Worm (Caenorhabditis elegans) whole organism, L4 larva: ENCODE data around the gene K10D6.4.
A peak's percentile ranks its signal among the peaks of the same experiment; 100 is the strongest.

Experiments
- F37D6.2 ChIP-seq: sonication (generic microtip); optimal IDR thresholded peaks from 2 replicates; lab custom pipeline; 2016; ENCODE audit warnings: mild to moderate bottlenecking, missing genetic modification characterization, missing compliant biosample characterization
- T26A8.4 ChIP-seq: fragments of 200-800 bp; sonication (Bioruptor generic); IDR thresholded peaks from 2 replicates; pipeline ENCODE4 v1.3.6; 2022; ENCODE audit warnings: missing genetic modification characterization, missing compliant biosample characterization
- aha-1 ChIP-seq: fragments of 150-350 bp; peaks from one replicate; lab custom pipeline; 2014; ENCODE audit warnings: missing biosample characterization, missing genetic modification characterization
- ama-1 ChIP-seq: fragments of 150-350 bp; optimal IDR thresholded peaks from 2 replicates; lab custom pipeline; 2014; ENCODE audit warnings: inconsistent platforms, mixed read lengths
- daf-12 ChIP-seq: fragments of 150-350 bp; optimal IDR thresholded peaks from 2 replicates; lab custom pipeline; 2014; ENCODE audit warnings: missing biosample characterization, missing genetic modification reagents, missing genetic modification characterization
- daf-16 ChIP-seq, 3 experiments: sonication (generic microtip); optimal IDR thresholded peaks; 2 replicates each; lab custom pipeline; 2016 to 2017; ENCODE audit warnings: missing genetic modification characterization in 3 of 3, missing genetic modification reagents in 3 of 3, mild to moderate bottlenecking in 2 of 3, missing compliant biosample characterization in 2 of 3, missing biosample characterization in 1 of 3, moderate library complexity in 1 of 3
- dmd-9 ChIP-seq: fragments of 200-800 bp; sonication (Bioruptor generic); IDR thresholded peaks from 2 replicates; pipeline ENCODE4 v1.3.6; 2022; ENCODE audit warnings: missing genetic modification reagents, missing genetic modification characterization, missing compliant biosample characterization
- dpl-1 ChIP-seq: fragments of 150-350 bp; optimal IDR thresholded peaks from 2 replicates; lab custom pipeline; 2014; ENCODE audit warnings: missing biosample characterization, missing genetic modification reagents, missing genetic modification characterization
- dve-1 ChIP-seq: sonication (generic microtip); optimal IDR thresholded peaks from 2 replicates; lab custom pipeline; 2017; ENCODE audit warnings: antibody characterized with exemption, mild to moderate bottlenecking, missing genetic modification characterization, missing compliant biosample characterization; ENCODE audit not compliant: insufficient read depth
- egl-43 ChIP-seq: fragments of 200-800 bp; sonication (Bioruptor generic); IDR thresholded peaks from 2 replicates; pipeline ENCODE4 v1.3.6; 2022; ENCODE audit warnings: missing genetic modification reagents, missing genetic modification characterization, missing compliant biosample characterization
- hif-1 ChIP-seq, 2 experiments: sonication (generic microtip); optimal IDR thresholded peaks; 2 replicates each; lab custom pipeline; 2016 to 2017; ENCODE audit warnings: missing compliant biosample characterization in 2 of 2, missing genetic modification characterization in 2 of 2, missing genetic modification reagents in 2 of 2, missing genotype in 2 of 2, mild to moderate bottlenecking in 1 of 2
- hlh-30 ChIP-seq: sonication (generic microtip); optimal IDR thresholded peaks from 2 replicates; lab custom pipeline; 2017; ENCODE audit warnings: antibody characterized with exemption, mild to moderate bottlenecking, missing genetic modification characterization, missing compliant biosample characterization; ENCODE audit not compliant: insufficient read depth
- jun-1 ChIP-seq: fragments of 150-350 bp; optimal IDR thresholded peaks from 2 replicates; lab custom pipeline; 2014; ENCODE audit warnings: missing biosample characterization, missing genetic modification reagents, missing genetic modification characterization
- madf-5 ChIP-seq, 2 experiments: fragments of 200-800 bp; sonication (Bioruptor generic); IDR thresholded peaks; 2 replicates each; pipeline ENCODE4 v1.3.6; 2022; ENCODE audit warnings: missing compliant biosample characterization in 2 of 2, missing genetic modification characterization in 2 of 2
- mep-1 ChIP-seq: fragments of 150-350 bp; sonication (generic microtip); optimal IDR thresholded peaks from 3 replicates; lab custom pipeline; 2014; ENCODE audit warnings: missing biosample characterization, missing genetic modification characterization
- mxl-3 ChIP-seq: fragments of 200-800 bp; sonication (Bioruptor generic); optimal IDR thresholded peaks from 2 replicates; lab custom pipeline; 2018; ENCODE audit warnings: mild to moderate bottlenecking, missing genetic modification characterization, missing compliant biosample characterization
- nhr-25 ChIP-seq: sonication (generic microtip); optimal IDR thresholded peaks from 2 replicates; lab custom pipeline; 2017; ENCODE audit warnings: missing genetic modification characterization, mild to moderate bottlenecking, missing compliant biosample characterization, antibody characterized with exemption, moderate library complexity, borderline replicate concordance; ENCODE audit not compliant: insufficient read depth
- nhr-28 ChIP-seq: fragments of 150-350 bp; optimal IDR thresholded peaks from 2 replicates; lab custom pipeline; 2014; ENCODE audit warnings: missing biosample characterization, missing genetic modification characterization
- nhr-48 ChIP-seq: sonication (generic microtip); optimal IDR thresholded peaks from 2 replicates; lab custom pipeline; 2016; ENCODE audit warnings: mild to moderate bottlenecking, missing genetic modification characterization, missing compliant biosample characterization
- nhr-77 ChIP-seq: fragments of 150-350 bp; optimal IDR thresholded peaks from 2 replicates; lab custom pipeline; 2014; ENCODE audit warnings: missing biosample characterization, missing genetic modification characterization
- skn-1 ChIP-seq: fragments of 150-350 bp; optimal IDR thresholded peaks from 2 replicates; lab custom pipeline; 2014; ENCODE audit warnings: missing biosample characterization, missing genetic modification characterization
- snpc-4 ChIP-seq: fragments of 150-350 bp; optimal IDR thresholded peaks from 2 replicates; lab custom pipeline; 2014; ENCODE audit warnings: missing biosample characterization, missing genetic modification characterization
- tag-97 ChIP-seq: fragments of 200-800 bp; sonication (Bioruptor generic); IDR thresholded peaks from 2 replicates; pipeline ENCODE4 v1.3.6; 2022; ENCODE audit warnings: missing genetic modification characterization, missing compliant biosample characterization
- unc-62 ChIP-seq, 3 experiments: fragments of 150-350 bp in 1 of 3; sonication (generic microtip); optimal IDR thresholded peaks in 2 of 3; peaks in 1 of 3; 1 replicate in 1 of 3; 2 replicates in 2 of 3; lab custom pipeline; 2014 to 2017; ENCODE audit warnings: missing biosample characterization in 3 of 3, missing genetic modification characterization in 3 of 3, missing genetic modification reagents in 3 of 3, missing genotype in 1 of 3
- zfp-2 ChIP-seq: sonication (generic microtip); optimal IDR thresholded peaks from 2 replicates; lab custom pipeline; 2016; ENCODE audit warnings: mild to moderate bottlenecking, missing genetic modification characterization, missing compliant biosample characterization
- zfp-3 ChIP-seq: fragments of 200-800 bp; sonication (Bioruptor generic); conservative IDR thresholded peaks from 2 replicates; pipeline ENCODE4 v1.3.6; 2022; ENCODE audit warnings: missing genetic modification reagents, missing genetic modification characterization, missing compliant biosample characterization
- zip-2 ChIP-seq: fragments of 150-350 bp; optimal IDR thresholded peaks from 2 replicates; lab custom pipeline; 2014; ENCODE audit warnings: missing biosample characterization, missing genetic modification characterization

The K10D6.4 gene

ce11 chrV:11196109-11196508, 5.6 kb upstream of the K10D6.4 start, which contains the start of gene clc-6:
Gene clc-6, minus strand, starts transcription at chrV:11196209.
- no peak for TF ChIP-seq hif-1 (tag; optimal IDR thresholded peaks at IDR 0.05; lab: Kevin White, UChicago)
- TF ChIP-seq zfp-3 (GFP tag; lab: Robert Waterston, UW), result no peak
- TF ChIP-seq nhr-48, result no peak

DNA sequence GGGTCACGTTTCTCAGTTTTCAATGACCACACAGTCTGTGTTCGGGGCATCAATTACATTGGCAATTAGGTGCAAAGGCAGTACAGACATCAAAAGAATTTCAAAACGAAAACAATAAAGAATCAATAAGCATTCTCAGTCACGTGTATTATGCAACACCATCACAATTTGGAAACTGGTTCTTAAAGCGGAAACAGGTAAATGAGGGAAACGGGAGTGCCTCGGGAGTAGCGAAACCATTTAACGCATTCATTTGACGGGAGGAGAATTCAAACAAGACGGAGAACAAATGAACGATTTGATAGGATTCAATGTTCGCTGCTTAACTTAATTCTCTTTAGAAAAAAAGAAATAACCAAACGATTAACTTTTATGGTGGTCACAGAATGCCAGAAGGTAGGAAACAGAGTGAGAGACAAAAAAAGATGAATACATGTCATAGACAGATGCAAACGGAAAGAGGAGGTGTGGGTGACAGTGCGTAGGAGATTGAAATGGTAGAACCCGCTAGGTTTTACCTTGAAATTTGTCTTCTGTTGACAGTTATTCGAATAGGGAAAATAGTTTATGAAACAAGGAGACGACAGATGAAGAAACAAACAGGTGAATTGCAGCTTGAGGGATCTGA, 5.0 kb upstream of the K10D6.4 start:
- TF ChIP-seq nhr-28 (tag; lab: Kevin White, UChicago), result peak; percentile 16
- TF ChIP-seq mep-1, result peak; percentile 7
- TF ChIP-seq hlh-30 (tag; lab: Kevin White, UChicago), result peak; percentile 21
- TF ChIP-seq T26A8.4 (GFP tag; lab: Robert Waterston, UW), result no peak
- peak; percentile 97 for TF ChIP-seq aha-1 (tag; lab: Kevin White, UChicago)
- no peak for TF ChIP-seq snpc-4
- TF ChIP-seq, all 104 proteins: peak for 4

DNA sequence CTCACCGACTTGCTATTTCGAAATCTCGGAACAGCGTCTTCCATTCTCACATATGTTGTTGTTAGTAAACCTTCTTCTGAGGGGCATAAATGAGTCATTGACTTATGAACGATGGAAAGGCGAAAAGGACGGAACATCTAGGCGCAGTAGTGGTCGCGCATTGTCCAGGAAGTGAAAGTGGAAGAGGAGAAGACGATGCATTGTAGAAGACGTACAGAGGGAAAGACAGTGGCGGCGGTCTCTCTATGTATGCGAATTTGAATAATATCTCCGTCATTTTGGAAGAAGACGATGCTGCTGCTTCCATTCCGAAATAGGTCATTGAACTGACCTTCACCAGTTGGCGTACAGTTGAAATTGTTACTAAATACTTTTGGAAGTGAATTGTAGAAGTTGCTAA, 3.6 kb upstream of the K10D6.4 start:
- TF ChIP-seq dpl-1 (GFP tag; lab: Kevin White, UChicago) (no peak), mxl-3 (GFP tag; lab: Kevin White, UChicago) (no peak), aha-1 (tag; lab: Kevin White, UChicago) (peak; percentile 82), dve-1 (no peak), madf-5 (GFP tag; IDR thresholded peaks at IDR 0.05; lab: Robert Waterston, UW) (no peak)

ce11 chrV:11199497-11199896, 2.2 kb upstream of the K10D6.4 start:
- TF ChIP-seq mxl-3 (GFP tag; lab: Kevin White, UChicago) (peak; percentile 5), egl-43 (GFP tag; lab: Robert Waterston, UW) (no peak), nhr-25 (peak; percentile 63)
- TF ChIP-seq, all 104 proteins: peak for 2

- no peak for TF ChIP-seq daf-16 (GFP tag; optimal IDR thresholded peaks at IDR 0.05; lab: Kevin White, UChicago)
- no peak for TF ChIP-seq daf-16 (tag; optimal IDR thresholded peaks at IDR 0.05; lab: Kevin White, UChicago)
- peak; percentile 74 for TF ChIP-seq aha-1 (tag; lab: Kevin White, UChicago)
Observed at ce11 chrV:11200316-11200715, 1.4 kb upstream of the K10D6.4 start, which contains the start of gene K10D6.3. Gene K10D6.3, plus strand, starts transcription at chrV:11200616.

DNA sequence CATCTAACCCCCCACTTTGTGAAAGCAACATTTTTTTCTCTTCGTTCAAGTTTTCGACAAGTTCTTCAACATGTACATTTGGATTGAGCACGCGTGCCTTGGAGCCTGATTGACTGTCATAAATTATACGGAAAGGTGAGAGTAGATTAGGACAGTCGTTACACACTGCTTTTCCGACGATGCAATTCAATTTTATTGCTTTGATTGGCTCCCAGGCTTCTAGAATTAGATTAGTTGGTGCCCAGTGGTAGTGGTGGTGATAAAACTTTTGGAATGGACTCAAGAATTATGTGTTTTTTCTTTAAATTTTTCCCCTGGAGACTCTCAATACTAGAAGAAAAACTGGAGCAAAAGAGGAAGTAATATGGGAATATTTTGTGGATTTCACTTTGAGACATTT, 2.7 kb downstream of the K10D6.4 start:
- TF ChIP-seq mep-1 (no peak), tag-97 (GFP tag; lab: Robert Waterston, UW) (no peak), unc-62 (GFP tag; optimal IDR thresholded peaks at IDR 0.05 in 1 of 2; lab: Kevin White, UChicago) (peak in 1 of 2 experiments; percentile 58), unc-62 (tag; optimal IDR thresholded peaks at IDR 0.05; lab: Kevin White, UChicago) (no peak)

- TF ChIP-seq F37D6.2 (tag; lab: Kevin White, UChicago) (no peak), dmd-9 (GFP tag; lab: Robert Waterston, UW) (no peak), nhr-77 (tag; lab: Kevin White, UChicago) (no peak), daf-12 (tag; lab: Kevin White, UChicago) (no peak), ama-1 (lab: Kevin White, UChicago) (no peak), zfp-2 (no peak), nhr-48 (no peak), zip-2 (no peak), jun-1 (tag; lab: Kevin White, UChicago) (no peak), dpl-1 (GFP tag; lab: Kevin White, UChicago) (no peak), skn-1 (no peak), snpc-4 (no peak)
Observed at ce11 chrV:11206467-11206866, 4.7 kb downstream of the K10D6.4 start.
